Fruit fly (Drosophila melanogaster) whole organism, embryonic: ENCODE data around the gene CG11279.

Experiments
- Adf1 ChIP-seq: fragments of 200-800 bp; sonication (Bioruptor generic); IDR thresholded peaks from 2 replicates; pipeline ENCODE4 v1.3.6; 2022; ENCODE audit warnings: missing biosample characterization, missing genetic modification characterization
- Aef1 ChIP-seq: fragments of 200-800 bp; sonication (Bioruptor generic); IDR thresholded peaks from 3 replicates; pipeline ENCODE4 v1.3.6; 2022; ENCODE audit warnings: missing biosample characterization, missing genetic modification characterization
- Atf6 ChIP-seq: fragments of 200-800 bp; sonication (Bioruptor generic); IDR thresholded peaks from 2 replicates; pipeline ENCODE4 v1.3.6; 2022; ENCODE audit warnings: missing biosample characterization, missing genetic modification characterization
- CG10654 ChIP-seq: fragments of 200-800 bp; sonication (Bioruptor generic); optimal IDR thresholded peaks from 2 replicates; lab custom pipeline; 2016; ENCODE audit warnings: missing biosample characterization, missing genetic modification characterization
- CG11398 ChIP-seq: fragments of 200-800 bp; sonication (Bioruptor generic); optimal IDR thresholded peaks from 2 replicates; lab custom pipeline; 2016; ENCODE audit warnings: missing biosample characterization, missing genetic modification characterization
- CG12299 ChIP-seq: fragments of 200-800 bp; sonication (Bioruptor generic); optimal IDR thresholded peaks from 2 replicates; lab custom pipeline; 2018; ENCODE audit warnings: missing biosample characterization, mild to moderate bottlenecking, missing genetic modification characterization
- CG12659 ChIP-seq: fragments of 200-800 bp; sonication (Bioruptor generic); optimal IDR thresholded peaks from 3 replicates; lab custom pipeline; 2017; ENCODE audit warnings: mild to moderate bottlenecking, missing biosample characterization, missing genetic modification reagents, missing genetic modification characterization
- CG17385 ChIP-seq: fragments of 200-800 bp; sonication (Bioruptor generic); optimal IDR thresholded peaks from 3 replicates; lab custom pipeline; 2018; ENCODE audit warnings: missing biosample characterization, mild to moderate bottlenecking, missing genetic modification characterization
- CG17568 ChIP-seq: fragments of 200-800 bp; sonication (Bioruptor generic); optimal IDR thresholded peaks from 2 replicates; lab custom pipeline; 2018; ENCODE audit warnings: missing biosample characterization, mild to moderate bottlenecking, missing genetic modification characterization, moderate library complexity
- CG17829 ChIP-seq: fragments of 200-800 bp; optimal IDR thresholded peaks from 2 replicates; lab custom pipeline; 2019; ENCODE audit warnings: missing biosample characterization, mild to moderate bottlenecking, missing genetic modification characterization, moderate library complexity
- CG2199 ChIP-seq: fragments of 200-800 bp; sonication (Bioruptor generic); IDR thresholded peaks from 3 replicates; pipeline ENCODE4 v1.3.6; 2022; ENCODE audit warnings: missing biosample characterization, missing genetic modification characterization
- CG2202 ChIP-seq: fragments of 200-800 bp; sonication (Bioruptor generic); optimal IDR thresholded peaks from 2 replicates; lab custom pipeline; 2018; ENCODE audit warnings: missing biosample characterization, mild to moderate bottlenecking, missing genetic modification characterization
- CG31441 ChIP-seq: fragments of 200-800 bp; sonication (Bioruptor generic); IDR thresholded peaks from 2 replicates; pipeline ENCODE4 v1.3.6; 2022; ENCODE audit warnings: missing biosample characterization, missing genetic modification characterization
- CG33557 ChIP-seq: fragments of 200-800 bp; sonication (Bioruptor generic); optimal IDR thresholded peaks from 2 replicates; lab custom pipeline; 2019; ENCODE audit warnings: missing biosample characterization, mild to moderate bottlenecking, missing genetic modification characterization, moderate library complexity
- CG43689 ChIP-seq: fragments of 200-800 bp; sonication (Bioruptor generic); IDR thresholded peaks from 2 replicates; pipeline ENCODE4 v1.3.6; 2022; ENCODE audit warnings: missing biosample characterization, missing genetic modification characterization
- CG5180 ChIP-seq: fragments of 200-800 bp; sonication (Bioruptor generic); optimal IDR thresholded peaks from 3 replicates; lab custom pipeline; 2017; ENCODE audit warnings: missing biosample characterization, missing genetic modification characterization, mild to moderate bottlenecking, moderate library complexity, missing genetic modification reagents
- CG6791 ChIP-seq: fragments of 200-800 bp; sonication (Bioruptor generic); IDR thresholded peaks from 3 replicates; pipeline ENCODE4 v1.3.6; 2022; ENCODE audit warnings: missing biosample characterization, missing genetic modification characterization; ENCODE audit not compliant: partially characterized antibody
- CG7963 ChIP-seq: fragments of 200-800 bp; sonication (Bioruptor generic); IDR thresholded peaks from 3 replicates; pipeline ENCODE4 v1.3.6; 2022; ENCODE audit warnings: missing biosample characterization, missing genetic modification characterization; ENCODE audit not compliant: partially characterized antibody
- CG7987 ChIP-seq: fragments of 200-800 bp; sonication (Bioruptor generic); optimal IDR thresholded peaks from 2 replicates; lab custom pipeline; 2018; ENCODE audit warnings: missing biosample characterization, mild to moderate bottlenecking, missing genetic modification characterization, moderate library complexity
- CG8281 ChIP-seq: fragments of 200-800 bp; sonication (Bioruptor generic); optimal IDR thresholded peaks from 2 replicates; lab custom pipeline; 2018; ENCODE audit warnings: missing biosample characterization, mild to moderate bottlenecking, missing genetic modification characterization, moderate library complexity
- CG8924 ChIP-seq: fragments of 200-800 bp; optimal IDR thresholded peaks from 3 replicates; lab custom pipeline; 2019; ENCODE audit warnings: missing biosample characterization, mild to moderate bottlenecking, missing genetic modification characterization, moderate library complexity
- CG9932 ChIP-seq: fragments of 200-800 bp; sonication (Bioruptor generic); IDR thresholded peaks from 2 replicates; pipeline ENCODE4 v1.3.6; 2022; ENCODE audit warnings: missing biosample characterization, missing genetic modification characterization
- CTCF ChIP-seq: fragments of 200-800 bp; sonication (Bioruptor generic); optimal IDR thresholded peaks from 2 replicates; lab custom pipeline; 2017; ENCODE audit warnings: missing biosample characterization, mild to moderate bottlenecking, missing genetic modification characterization, moderate library complexity
- D ChIP-seq, 2 experiments: fragments of 200-800 bp in 1 of 2; fragments of >200 bp in 1 of 2; sonication (Bioruptor generic) in 1 of 2; optimal IDR thresholded peaks; 2 replicates in 1 of 2; 3 replicates in 1 of 2; lab custom pipeline; 2017; ENCODE audit warnings: mild to moderate bottlenecking in 1 of 2, missing biosample characterization in 1 of 2, missing genetic modification characterization in 1 of 2, missing genetic modification reagents in 1 of 2
- ERR ChIP-seq: fragments of 200-800 bp; sonication (Bioruptor generic); optimal IDR thresholded peaks from 2 replicates; lab custom pipeline; 2016; ENCODE audit warnings: missing biosample characterization, missing genetic modification characterization
- Ets65A ChIP-seq: fragments of 200-800 bp; sonication (Bioruptor generic); peaks from one replicate; lab custom pipeline; 2016; ENCODE audit warnings: missing biosample characterization, missing genetic modification characterization
- Gug ChIP-seq: fragments of 200-800 bp; sonication (Bioruptor generic); IDR thresholded peaks from 4 replicates; pipeline ENCODE4 v1.3.6; 2022; ENCODE audit warnings: missing biosample characterization, missing genetic modification characterization
- HLH3B ChIP-seq: fragments of 200-800 bp; sonication (Bioruptor generic); IDR thresholded peaks from 2 replicates; pipeline ENCODE4 v1.3.6; 2022; ENCODE audit warnings: missing biosample characterization, missing genetic modification characterization
- Lhr ChIP-seq: fragments of 200-800 bp; sonication (Bioruptor generic); optimal IDR thresholded peaks from 3 replicates; lab custom pipeline; 2017; ENCODE audit warnings: mild to moderate bottlenecking, missing biosample characterization, missing genetic modification reagents, missing genetic modification characterization
- MESR4 ChIP-seq: fragments of 200-800 bp; sonication (Bioruptor generic); optimal IDR thresholded peaks from 2 replicates; lab custom pipeline; 2018; ENCODE audit warnings: missing biosample characterization, mild to moderate bottlenecking, missing genetic modification characterization, moderate library complexity
- Max ChIP-seq: fragments of 200-800 bp; sonication (Bioruptor generic); optimal IDR thresholded peaks from 2 replicates; lab custom pipeline; 2016; ENCODE audit warnings: missing biosample characterization, mild to moderate bottlenecking, missing genetic modification characterization
- caup ChIP-seq: fragments of 200-800 bp; sonication (Bioruptor generic); optimal IDR thresholded peaks from 3 replicates; lab custom pipeline; 2017; ENCODE audit warnings: missing biosample characterization, mild to moderate bottlenecking, missing genetic modification characterization, moderate library complexity; ENCODE audit not compliant: severe bottlenecking
- gem ChIP-seq: fragments of 200-800 bp; sonication (Bioruptor generic); optimal IDR thresholded peaks from 2 replicates; lab custom pipeline; 2019; ENCODE audit warnings: missing biosample characterization, mild to moderate bottlenecking, missing genetic modification characterization, moderate library complexity
- grau ChIP-seq: fragments of 200-800 bp; optimal IDR thresholded peaks from 3 replicates; lab custom pipeline; 2019; ENCODE audit warnings: missing biosample characterization, mild to moderate bottlenecking, missing genetic modification characterization, moderate library complexity
- insv ChIP-seq, 2 experiments: fragments of 200-800 bp; sonication (Bioruptor generic); optimal IDR thresholded peaks; 3 replicates each; lab custom pipeline; 2016 to 2018; ENCODE audit warnings: missing biosample characterization in 2 of 2, missing genetic modification characterization in 2 of 2
- ken ChIP-seq: fragments of 200-800 bp; sonication (Bioruptor generic); IDR thresholded peaks from 3 replicates; pipeline ENCODE4 v1.3.6; 2022; ENCODE audit warnings: missing biosample characterization, missing genetic modification characterization
- kni ChIP-seq: fragments of 200-800 bp; sonication (Bioruptor generic); optimal IDR thresholded peaks from 3 replicates; lab custom pipeline; 2017; ENCODE audit warnings: mild to moderate bottlenecking, missing biosample characterization, missing genetic modification reagents, missing genetic modification characterization
- pan ChIP-seq, 4 experiments: fragments of >200 bp in 3 of 4; fragments of 200-800 bp in 1 of 4; sonication (Bioruptor generic) in 1 of 4; optimal IDR thresholded peaks in 3 of 4; IDR thresholded peaks in 1 of 4; 2 replicates each; pipeline versions ENCODE4 v1.3.6 to Lab custom; 2017 to 2022; ENCODE audit warnings: missing biosample characterization in 2 of 4, missing genetic modification characterization in 2 of 4, mixed read lengths in 1 of 4
- pfk ChIP-seq: fragments of 200-800 bp; sonication (Bioruptor generic); optimal IDR thresholded peaks from 2 replicates; lab custom pipeline; 2018; ENCODE audit warnings: missing biosample characterization, mild to moderate bottlenecking, missing genetic modification characterization, moderate library complexity
- phol ChIP-seq: fragments of 200-800 bp; sonication (Bioruptor generic); optimal IDR thresholded peaks from 3 replicates; lab custom pipeline; 2018; ENCODE audit warnings: missing biosample characterization, mild to moderate bottlenecking, missing genetic modification characterization, moderate library complexity
- pita ChIP-seq: fragments of 200-800 bp; sonication (Bioruptor generic); optimal IDR thresholded peaks from 2 replicates; lab custom pipeline; 2017; ENCODE audit warnings: missing biosample characterization, mild to moderate bottlenecking, missing genetic modification characterization
- repo ChIP-seq: fragments of 200-800 bp; sonication (Bioruptor generic); optimal IDR thresholded peaks from 2 replicates; lab custom pipeline; 2016; ENCODE audit warnings: missing biosample characterization, missing genetic modification characterization
- sima ChIP-seq: fragments of 200-800 bp; sonication (Bioruptor generic); optimal IDR thresholded peaks from 2 replicates; lab custom pipeline; 2016; ENCODE audit warnings: missing biosample characterization, missing genetic modification characterization
- sisA ChIP-seq: fragments of 200-800 bp; sonication (Bioruptor generic); IDR thresholded peaks from 2 replicates; pipeline ENCODE4 v1.3.6; 2022; ENCODE audit warnings: missing biosample characterization, missing genetic modification characterization
- tin ChIP-seq: fragments of 200-800 bp; sonication (Bioruptor generic); optimal IDR thresholded peaks from 3 replicates; lab custom pipeline; 2016; ENCODE audit warnings: missing biosample characterization, missing genetic modification characterization
- toy ChIP-seq: fragments of 200-800 bp; sonication (Bioruptor generic); IDR thresholded peaks from 2 replicates; pipeline ENCODE4 v1.3.6; 2022; ENCODE audit warnings: missing biosample characterization, missing genetic modification characterization
- trh ChIP-seq: fragments of 200-800 bp; sonication (Bioruptor generic); optimal IDR thresholded peaks from 2 replicates; lab custom pipeline; 2016; ENCODE audit warnings: missing biosample characterization, missing genetic modification characterization
- ttk ChIP-seq: fragments of 200-800 bp; sonication (Bioruptor generic); IDR thresholded peaks from 2 replicates; pipeline ENCODE4 v2.1.2; 2022; ENCODE audit warnings: missing biosample characterization, missing genetic modification characterization
- zfh1 ChIP-seq: fragments of 200-800 bp; sonication (Bioruptor generic); IDR thresholded peaks from 3 replicates; pipeline ENCODE4 v1.3.6; 2022; ENCODE audit warnings: missing biosample characterization, missing genetic modification characterization

Gene CG11279

dm6 chr3L:13017803-13018324 is 28.9 kb upstream of the CG11279 start, which contains the start of the genes mRpL20 and Icmt (continued):
- TF ChIP-seq CG2199 (0 out of 3 replicates have a peak, but pooled peaks have one; percentile 13), ken (GFP tag; lab: Robert Waterston, UW) (peak; percentile 97), pfk (no peak), CG2202 (tag; lab: Kevin White, UChicago) (peak; percentile 76), sisA (GFP tag; lab: Robert Waterston, UW) (peak; percentile 92), Lhr (peak; percentile 60), kni (no peak), ERR (no peak), Ets65A (no peak), CG7987 (GFP tag; lab: Kevin White, UChicago) (peak; percentile 28), tin (GFP tag; lab: Kevin White, UChicago) (peak; percentile 69), CG17385 (GFP tag; lab: Kevin White, UChicago) (peak; percentile 91), CG9932 (GFP tag; lab: Robert Waterston, UW) (peak; percentile 95), CG5180 (peak; percentile 55), HLH3B (peak; percentile 97), repo (GFP tag; lab: Kevin White, UChicago) (no peak), CG33557 (GFP tag; lab: Kevin White, UChicago) (peak; percentile 70), caup (GFP tag; lab: Kevin White, UChicago) (peak; percentile 86), pan (optimal IDR thresholded peaks at IDR 0.05; lab: Kevin White, UChicago) (no peak), pan (GFP tag; optimal IDR thresholded peaks at IDR 0.05 in 1 of 2, IDR thresholded peaks at IDR 0.05 in 1 of 2) (peak in 1 of 2 experiments; percentile 98), Max (GFP tag; lab: Kevin White, UChicago) (peak; percentile 77), CG12659 (GFP tag; lab: Kevin White, UChicago) (peak; percentile 96), Adf1 (GFP tag; lab: Robert Waterston, UW) (peak; percentile 82), insv (GFP tag; optimal IDR thresholded peaks at IDR 0.05; lab: Kevin White, UChicago) (peak in 1 of 2 experiments; percentile 45), CG8924 (peak; percentile 93), grau (tag; lab: Kevin White, UChicago) (peak; percentile 100), CG31441 (peak; percentile 95), CG17568 (GFP tag; lab: Kevin White, UChicago) (peak; percentile 81), CTCF (GFP tag; lab: Kevin White, UChicago) (peak; percentile 37), CG10654 (peak; percentile 76), CG11398 (no peak), CG7963 (GFP tag; lab: Robert Waterston, UW) (peak; percentile 73; the same call in 2 of the 3 replicates), zfh1 (GFP tag; lab: Robert Waterston, UW) (peak; percentile 97), MESR4 (GFP tag; lab: Kevin White, UChicago) (no peak), CG6791 (GFP tag; lab: Robert Waterston, UW) (peak; percentile 77), toy (peak; percentile 94), trh (GFP tag; lab: Kevin White, UChicago) (peak; percentile 60), phol (tag; lab: Kevin White, UChicago) (peak; percentile 88), Atf6 (GFP tag; lab: Robert Waterston, UW) (peak; percentile 94), gem (peak; percentile 98), CG17829 (tag; lab: Kevin White, UChicago) (peak; percentile 92), CG8281 (peak; percentile 67), ttk (GFP tag; lab: Robert Waterston, UW) (peak; percentile 98), D (optimal IDR thresholded peaks at IDR 0.05; lab: Kevin White, UChicago) (no peak), D (GFP tag; optimal IDR thresholded peaks at IDR 0.05; lab: Kevin White, UChicago) (peak; percentile 64), CG12299 (peak; percentile 94), sima (GFP tag; lab: Kevin White, UChicago) (no peak), Gug (GFP tag; lab: Robert Waterston, UW) (peak; percentile 95), CG43689 (GFP tag; lab: Robert Waterston, UW) (peak; percentile 95), pita (GFP tag; lab: Kevin White, UChicago) (no peak), Aef1 (GFP tag; lab: Robert Waterston, UW) (peak; percentile 96)
